Worm (Caenorhabditis elegans) whole organism, L1 larva: ENCODE measurements around the gene Y53C12A.6.

Experiments
- C16A3.4 ChIP-seq: fragments of 150-350 bp; optimal IDR thresholded peaks from 2 replicates; lab custom pipeline; 2014; ENCODE audit warnings: missing biosample characterization, missing genetic modification characterization
- C34B4.2 ChIP-seq: sonication (generic microtip); optimal IDR thresholded peaks from 2 replicates; lab custom pipeline; 2017; ENCODE audit warnings: mild to moderate bottlenecking, missing genetic modification characterization, missing compliant biosample characterization
- F16B12.6 ChIP-seq: fragments of 150-350 bp; optimal IDR thresholded peaks from 2 replicates; lab custom pipeline; 2014; ENCODE audit warnings: missing biosample characterization, missing genetic modification characterization
- blmp-1 ChIP-seq: fragments of 150-350 bp; optimal IDR thresholded peaks from 2 replicates; lab custom pipeline; 2014; ENCODE audit warnings: missing biosample characterization, missing genetic modification characterization
- ceh-8 ChIP-seq: fragments of 200-800 bp; sonication (Bioruptor generic); optimal IDR thresholded peaks from 2 replicates; lab custom pipeline; 2018; ENCODE audit warnings: mild to moderate bottlenecking, missing genetic modification characterization, moderate library complexity, missing compliant biosample characterization
- ceh-82 ChIP-seq, 3 experiments: fragments of 150-350 bp in 1 of 3; sonication (generic microtip) in 2 of 3; optimal IDR thresholded peaks; 2 replicates each; lab custom pipeline; 2014 to 2017; ENCODE audit warnings: missing biosample characterization in 3 of 3, missing genetic modification characterization in 3 of 3
- ceh-88 ChIP-seq: fragments of 200-800 bp; sonication (Bioruptor generic); IDR thresholded peaks from 2 replicates; pipeline ENCODE4 v1.3.6; 2022; ENCODE audit warnings: missing genetic modification characterization, missing compliant biosample characterization
- dpl-1 ChIP-seq, 3 experiments: fragments of 150-350 bp in 2 of 3; sonication (generic microtip) in 1 of 3; optimal IDR thresholded peaks; 2 replicates each; lab custom pipeline; 2014 to 2017; ENCODE audit warnings: missing biosample characterization in 3 of 3, missing genetic modification characterization in 3 of 3, missing genetic modification reagents in 3 of 3
- dsc-1 ChIP-seq: sonication (generic microtip); optimal IDR thresholded peaks from 2 replicates; lab custom pipeline; 2016; ENCODE audit warnings: mild to moderate bottlenecking, missing genetic modification characterization, missing compliant biosample characterization
- efl-1 ChIP-seq, 4 experiments: fragments of 150-350 bp; optimal IDR thresholded peaks in 3 of 4; peaks in 1 of 4; 1 replicate in 1 of 4; 2 replicates in 3 of 4; lab custom pipeline; 2014; ENCODE audit warnings: missing biosample characterization in 2 of 4, missing genetic modification characterization in 2 of 4, missing genetic modification reagents in 2 of 4
- egl-13 ChIP-seq: sonication (generic microtip); optimal IDR thresholded peaks from 2 replicates; lab custom pipeline; 2016; ENCODE audit warnings: missing genotype, missing genetic modification reagents, missing genetic modification characterization, missing compliant biosample characterization
- elt-3 ChIP-seq, 6 experiments: fragments of 150-350 bp in 1 of 6; sonication (generic microtip); optimal IDR thresholded peaks; 2 replicates each; lab custom pipeline; 2017 to 2018; ENCODE audit warnings: missing biosample characterization in 6 of 6, missing genetic modification characterization in 6 of 6, inconsistent platforms in 1 of 6
- fkh-10 ChIP-seq: sonication (generic microtip); optimal IDR thresholded peaks from 2 replicates; lab custom pipeline; 2017; ENCODE audit warnings: missing biosample characterization, missing genetic modification reagents, missing genetic modification characterization
- fkh-4 ChIP-seq: sonication (generic microtip); optimal IDR thresholded peaks from 2 replicates; lab custom pipeline; 2016; ENCODE audit warnings: missing compliant biosample characterization, missing genetic modification characterization, borderline replicate concordance
- fos-1 ChIP-seq: fragments of 150-350 bp; optimal IDR thresholded peaks from 2 replicates; lab custom pipeline; 2014; ENCODE audit warnings: missing biosample characterization, missing genetic modification characterization
- grh-1 ChIP-seq: fragments of 200-800 bp; sonication (Bioruptor generic); IDR thresholded peaks from 2 replicates; pipeline ENCODE4 v1.3.6; 2022; ENCODE audit warnings: missing genetic modification reagents, missing genetic modification characterization, missing compliant biosample characterization
- hlh-17 ChIP-seq: fragments of 200-800 bp; sonication (Bioruptor generic); optimal IDR thresholded peaks from 2 replicates; lab custom pipeline; 2018; ENCODE audit warnings: missing genetic modification characterization, mild to moderate bottlenecking, missing compliant biosample characterization, moderate library complexity, borderline replicate concordance
- hlh-4 ChIP-seq: sonication (generic microtip); optimal IDR thresholded peaks from 2 replicates; lab custom pipeline; 2016; ENCODE audit warnings: mild to moderate bottlenecking, missing genetic modification characterization, missing compliant biosample characterization
- irx-1 ChIP-seq: sonication (generic microtip); optimal IDR thresholded peaks from 2 replicates; lab custom pipeline; 2016; ENCODE audit warnings: missing genetic modification characterization, missing compliant biosample characterization
- lin-14 ChIP-seq: fragments of 200-800 bp; sonication (Bioruptor generic); optimal IDR thresholded peaks from 2 replicates; lab custom pipeline; 2018; ENCODE audit warnings: mild to moderate bottlenecking, missing genetic modification characterization, moderate library complexity, missing compliant biosample characterization
- lin-15B ChIP-seq: fragments of 150-350 bp; sonication (generic microtip); optimal IDR thresholded peaks from 3 replicates; lab custom pipeline; 2014; ENCODE audit warnings: missing biosample characterization, missing genetic modification characterization
- lin-35 ChIP-seq, 2 experiments: fragments of 150-350 bp; optimal IDR thresholded peaks; 2 replicates each; lab custom pipeline; 2014; ENCODE audit warnings: missing biosample characterization in 2 of 2, missing genetic modification characterization in 2 of 2, missing genetic modification reagents in 2 of 2
- lsy-2 ChIP-seq, 2 experiments: fragments of 150-350 bp; optimal IDR thresholded peaks; 2 replicates each; lab custom pipeline; 2014; ENCODE audit warnings: missing biosample characterization in 2 of 2, missing genetic modification characterization in 2 of 2
- mab-9 ChIP-seq: fragments of 200-800 bp; sonication (Bioruptor generic); IDR thresholded peaks from 2 replicates; pipeline ENCODE4 v1.3.6; 2022; ENCODE audit warnings: missing genetic modification reagents, missing genetic modification characterization, missing compliant biosample characterization
- mep-1 ChIP-seq: fragments of 150-350 bp; optimal IDR thresholded peaks from 2 replicates; lab custom pipeline; 2014; ENCODE audit warnings: missing biosample characterization, missing genetic modification characterization
- nhr-19 ChIP-seq: fragments of 200-800 bp; sonication (Bioruptor generic); conservative IDR thresholded peaks from 2 replicates; pipeline ENCODE4 v1.3.6; 2022; ENCODE audit warnings: missing genetic modification characterization, missing compliant biosample characterization
- nhr-20 ChIP-seq: sonication (generic microtip); optimal IDR thresholded peaks from 2 replicates; lab custom pipeline; 2016; ENCODE audit warnings: mild to moderate bottlenecking, missing genetic modification characterization, missing compliant biosample characterization
- nhr-237 ChIP-seq: fragments of 150-350 bp; optimal IDR thresholded peaks from 2 replicates; lab custom pipeline; 2014; ENCODE audit warnings: missing biosample characterization, missing genetic modification characterization
- nhr-47 ChIP-seq: sonication (generic microtip); optimal IDR thresholded peaks from 2 replicates; lab custom pipeline; 2016; ENCODE audit warnings: mild to moderate bottlenecking, missing genetic modification characterization, moderate library complexity, missing compliant biosample characterization
- nhr-71 ChIP-seq: sonication (generic microtip); optimal IDR thresholded peaks from 2 replicates; lab custom pipeline; 2016; ENCODE audit warnings: mild to moderate bottlenecking, missing genetic modification characterization, moderate library complexity, missing compliant biosample characterization
- nhr-84 ChIP-seq: sonication (generic microtip); optimal IDR thresholded peaks from 2 replicates; lab custom pipeline; 2017; ENCODE audit warnings: missing biosample characterization, missing genetic modification characterization
- nhr-85 ChIP-seq: sonication (generic microtip); peaks from one replicate; lab custom pipeline; 2016; ENCODE audit warnings: missing genetic modification characterization, inconsistent platforms, missing compliant biosample characterization
- pag-3 ChIP-seq: sonication (generic microtip); optimal IDR thresholded peaks from 2 replicates; lab custom pipeline; 2017; ENCODE audit warnings: missing genetic modification characterization, mild to moderate bottlenecking, missing compliant biosample characterization, antibody characterized with exemption, borderline replicate concordance; ENCODE audit not compliant: insufficient read depth
- pax-3 ChIP-seq: fragments of 200-800 bp; sonication (Bioruptor generic); optimal IDR thresholded peaks from 2 replicates; lab custom pipeline; 2018; ENCODE audit warnings: mild to moderate bottlenecking, missing genetic modification characterization, moderate library complexity, missing compliant biosample characterization
- skn-1 ChIP-seq: fragments of 150-350 bp; optimal IDR thresholded peaks from 2 replicates; lab custom pipeline; 2014; ENCODE audit warnings: missing biosample characterization, missing genetic modification characterization
- snu-23 ChIP-seq: sonication (generic microtip); optimal IDR thresholded peaks from 2 replicates; lab custom pipeline; 2016; ENCODE audit warnings: missing genetic modification characterization, missing compliant biosample characterization
- sup-37 ChIP-seq: fragments of 200-800 bp; sonication (Bioruptor generic); optimal IDR thresholded peaks from 2 replicates; lab custom pipeline; 2018; ENCODE audit warnings: mild to moderate bottlenecking, missing genetic modification characterization, missing compliant biosample characterization
- swsn-7 ChIP-seq: sonication (generic microtip); optimal IDR thresholded peaks from 2 replicates; lab custom pipeline; 2016; ENCODE audit warnings: missing genetic modification characterization, missing compliant biosample characterization
- tbx-2 ChIP-seq: sonication (generic microtip); optimal IDR thresholded peaks from 2 replicates; lab custom pipeline; 2016; ENCODE audit warnings: missing genetic modification characterization, missing compliant biosample characterization
- unc-130 ChIP-seq: fragments of 150-350 bp; optimal IDR thresholded peaks from 2 replicates; lab custom pipeline; 2017; ENCODE audit warnings: missing biosample characterization, missing genetic modification characterization, inconsistent platforms
- unc-30 ChIP-seq: sonication (generic microtip); optimal IDR thresholded peaks from 2 replicates; lab custom pipeline; 2017; ENCODE audit warnings: missing biosample characterization, missing genetic modification characterization
- unc-62 ChIP-seq: fragments of 150-350 bp; optimal IDR thresholded peaks from 2 replicates; lab custom pipeline; 2014; ENCODE audit warnings: missing biosample characterization, missing genetic modification reagents, missing genetic modification characterization
- unc-86 ChIP-seq: sonication (generic microtip); optimal IDR thresholded peaks from 2 replicates; lab custom pipeline; 2016; ENCODE audit warnings: missing genetic modification characterization, missing compliant biosample characterization
- xbp-1 ChIP-seq: sonication (generic microtip); optimal IDR thresholded peaks from 2 replicates; lab custom pipeline; 2016; ENCODE audit warnings: missing genetic modification characterization, missing compliant biosample characterization
- zip-4 ChIP-seq: fragments of 200-800 bp; sonication (Bioruptor generic); optimal IDR thresholded peaks from 2 replicates; lab custom pipeline; 2018; ENCODE audit warnings: mild to moderate bottlenecking, missing genetic modification characterization, moderate library complexity, missing compliant biosample characterization

Y53C12A.6 gene

DNA sequence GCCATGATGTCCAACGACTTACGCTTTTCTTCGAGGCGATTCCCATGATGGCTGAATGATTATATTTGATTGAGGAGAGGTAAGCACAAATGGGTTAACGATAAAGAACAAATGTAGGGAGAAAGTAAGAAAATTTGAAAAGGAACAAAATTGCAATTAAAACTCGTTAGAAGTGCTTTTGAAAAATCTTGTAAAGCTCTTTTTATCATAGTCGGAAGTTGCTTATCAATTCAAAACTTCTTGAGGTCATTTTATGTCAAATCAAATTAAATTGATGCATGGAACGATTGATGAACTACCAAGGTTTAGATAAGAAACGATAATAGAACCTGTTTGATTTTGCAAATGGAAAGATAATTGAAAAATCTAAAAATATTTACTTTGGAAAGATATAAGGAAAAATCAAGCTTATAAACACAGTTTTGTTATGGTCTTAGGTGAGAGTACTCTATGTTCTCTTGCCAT, 8.9 kb downstream of the Y53C12A.6 start, which contains the start of gene glt-5:
TSS of gene glt-5 (minus strand) at position 51 of the 465 bp plus-strand sequence.
- TF ChIP-seq grh-1 (GFP tag; lab: Robert Waterston, UW) (0 out of 2 replicates have a peak, but pooled peaks have one; percentile 16), C16A3.4 (tag; lab: Kevin White, UChicago) (no peak), nhr-85 (peak; percentile 51), elt-3 (tag; optimal IDR thresholded peaks at IDR 0.05; lab: Kevin White, UChicago) (peak in 5 of 6 experiments; percentile 16 to 71 (median 58))

- TF ChIP-seq nhr-20 (tag; lab: Kevin White, UChicago), result peak; percentile 47
- TF ChIP-seq F16B12.6 (tag; lab: Kevin White, UChicago), result peak; percentile 35
- no peak for TF ChIP-seq ceh-88 (GFP tag; lab: Robert Waterston, UW)
- TF ChIP-seq C34B4.2 (tag; lab: Kevin White, UChicago), result no peak
- no peak for TF ChIP-seq unc-86 (tag; lab: Kevin White, UChicago)
- no peak for TF ChIP-seq unc-30 (tag; lab: Kevin White, UChicago)
- TF ChIP-seq ceh-8, result no peak
- peak; percentile 43 for TF ChIP-seq xbp-1
- no peak for TF ChIP-seq nhr-237
- TF ChIP-seq fkh-10 (GFP tag; lab: Kevin White, UChicago), result no peak
- no peak for TF ChIP-seq fos-1
- no peak for TF ChIP-seq lin-15B
- TF ChIP-seq dpl-1 (GFP tag; optimal IDR thresholded peaks at IDR 0.05; lab: Kevin White, UChicago), result peak; percentile 82 to 94 (median 90)
- TF ChIP-seq mab-9 (GFP tag; lab: Robert Waterston, UW), result no peak
- TF ChIP-seq hlh-4 (tag; lab: Kevin White, UChicago), result no peak
- TF ChIP-seq lin-14 (GFP tag; lab: Kevin White, UChicago), result peak; percentile 38
- TF ChIP-seq dsc-1, result no peak
- peak; percentile 44 for TF ChIP-seq nhr-71 (tag; lab: Kevin White, UChicago)
- TF ChIP-seq C16A3.4 (tag; lab: Kevin White, UChicago), result peak; percentile 71
- peak; percentile 50 to 81 for TF ChIP-seq lsy-2 (tag; optimal IDR thresholded peaks at IDR 0.05; lab: Kevin White, UChicago)
- TF ChIP-seq elt-3 (tag; optimal IDR thresholded peaks at IDR 0.05; lab: Kevin White, UChicago), result no peak
- no peak for TF ChIP-seq swsn-7 (tag; lab: Kevin White, UChicago)
- TF ChIP-seq fkh-4 (tag; lab: Kevin White, UChicago), result no peak
- TF ChIP-seq irx-1 (tag; lab: Kevin White, UChicago), result no peak
- peak; percentile 34 for TF ChIP-seq unc-130 (tag; lab: Kevin White, UChicago)
- no peak for TF ChIP-seq pax-3 (tag; lab: Kevin White, UChicago)
- TF ChIP-seq nhr-84 (tag; lab: Kevin White, UChicago), result no peak
- TF ChIP-seq egl-13, result no peak
- TF ChIP-seq snu-23 (GFP tag; lab: Kevin White, UChicago), result peak; percentile 46
- peak; percentile 58 for TF ChIP-seq mep-1 (tag; lab: Kevin White, UChicago)
- TF ChIP-seq nhr-47 (tag; lab: Kevin White, UChicago), result peak; percentile 38
- peak in 1 of 3 experiments; percentile 40 for TF ChIP-seq ceh-82 (tag; optimal IDR thresholded peaks at IDR 0.05; lab: Kevin White, UChicago)
- TF ChIP-seq sup-37 (GFP tag; lab: Kevin White, UChicago), result no peak
- TF ChIP-seq skn-1 (tag; lab: Kevin White, UChicago), result peak; percentile 57
- TF ChIP-seq lin-35 (GFP tag; optimal IDR thresholded peaks at IDR 0.05; lab: Kevin White, UChicago), result peak; percentile 91 to 97
- no peak for TF ChIP-seq zip-4 (GFP tag; lab: Kevin White, UChicago)
- TF ChIP-seq efl-1 (optimal IDR thresholded peaks at IDR 0.05; lab: Kevin White, UChicago), result peak; percentile 85 to 90
- peak; percentile 93 to 99 for TF ChIP-seq efl-1 (GFP tag; optimal IDR thresholded peaks at IDR 0.05 in 1 of 2; lab: Kevin White, UChicago)
- TF ChIP-seq blmp-1 (tag; lab: Kevin White, UChicago), result peak; percentile 51
- TF ChIP-seq unc-62, result no peak
- no peak for TF ChIP-seq hlh-17 (GFP tag; lab: Kevin White, UChicago)
- no peak for TF ChIP-seq pag-3
- TF ChIP-seq tbx-2 (tag; lab: Kevin White, UChicago), result peak; percentile 17
- TF ChIP-seq nhr-19 (GFP tag; lab: Robert Waterston, UW), result no peak
Observed at ce11 chrII:9706207-9706606, 11.6 kb downstream of the Y53C12A.6 start, which contains the start of gene Y53C12A.3. Gene Y53C12A.3 (minus strand): TSS chrII:9706240.
